Worm (Caenorhabditis elegans) whole organism, L2 larva: Measurements from ENCODE around the gene trm-1.
"Not testable (repeated sequence)": the region's sequence is repeated elsewhere in the genome, so short reads cannot be mapped to it uniquely, and the experiment has no call there.

Experiments
- C34F6.9 ChIP-seq: fragments of 150-350 bp; optimal IDR thresholded peaks from 2 replicates; lab custom pipeline; 2014; ENCODE audit warnings: missing biosample characterization, missing genetic modification characterization
- F13H6.1 ChIP-seq: sonication (generic microtip); optimal IDR thresholded peaks from 2 replicates; lab custom pipeline; 2016; ENCODE audit warnings: missing genetic modification characterization, missing compliant biosample characterization
- R02D3.7 ChIP-seq: fragments of 150-350 bp; optimal IDR thresholded peaks from 2 replicates; lab custom pipeline; 2014; ENCODE audit warnings: missing biosample characterization, missing genetic modification characterization
- Y55F3AM.14 ChIP-seq: fragments of 200-800 bp; sonication (Bioruptor generic); optimal IDR thresholded peaks from 2 replicates; lab custom pipeline; 2018; ENCODE audit warnings: mild to moderate bottlenecking, missing genetic modification characterization, missing compliant biosample characterization
- ZK546.5 ChIP-seq: sonication (generic microtip); optimal IDR thresholded peaks from 2 replicates; lab custom pipeline; 2017; ENCODE audit warnings: missing biosample characterization, missing genetic modification characterization
- alr-1 ChIP-seq: fragments of 150-350 bp; optimal IDR thresholded peaks from 2 replicates; lab custom pipeline; 2014; ENCODE audit warnings: missing biosample characterization, missing genetic modification characterization
- aly-2 ChIP-seq: fragments of 150-350 bp; optimal IDR thresholded peaks from 2 replicates; lab custom pipeline; 2014; ENCODE audit warnings: missing biosample characterization, missing genetic modification characterization
- ama-1 ChIP-seq: fragments of 150-350 bp; optimal IDR thresholded peaks from 2 replicates; lab custom pipeline; 2018; ENCODE audit warnings: inconsistent platforms
- blmp-1 ChIP-seq: sonication (generic microtip); optimal IDR thresholded peaks from 2 replicates; lab custom pipeline; 2017; ENCODE audit warnings: missing genetic modification characterization, mild to moderate bottlenecking, missing compliant biosample characterization, antibody characterized with exemption, moderate library complexity; ENCODE audit not compliant: insufficient read depth
- ceh-16 ChIP-seq: fragments of 150-350 bp; optimal IDR thresholded peaks from 2 replicates; lab custom pipeline; 2014; ENCODE audit warnings: missing biosample characterization, missing genetic modification characterization
- ceh-82 ChIP-seq: fragments of 150-350 bp; optimal IDR thresholded peaks from 2 replicates; lab custom pipeline; 2014; ENCODE audit warnings: missing biosample characterization, missing genetic modification characterization
- crh-2 ChIP-seq: sonication (generic microtip); optimal IDR thresholded peaks from 2 replicates; lab custom pipeline; 2017; ENCODE audit warnings: missing biosample characterization, missing genetic modification characterization
- dmd-4 ChIP-seq: sonication (generic microtip); optimal IDR thresholded peaks from 2 replicates; lab custom pipeline; 2017; ENCODE audit warnings: missing biosample characterization, missing genetic modification characterization
- egl-27 ChIP-seq: sonication (generic microtip); optimal IDR thresholded peaks from 3 replicates; lab custom pipeline; 2017; ENCODE audit warnings: missing biosample characterization, missing genetic modification reagents, missing genetic modification characterization
- elt-1 ChIP-seq: fragments of 150-350 bp; optimal IDR thresholded peaks from 2 replicates; lab custom pipeline; 2014; ENCODE audit warnings: missing biosample characterization, missing genetic modification characterization
- elt-3 ChIP-seq: sonication (generic microtip); optimal IDR thresholded peaks from 2 replicates; lab custom pipeline; 2017; ENCODE audit warnings: missing biosample characterization, missing genetic modification characterization
- fos-1 ChIP-seq: fragments of 150-350 bp; optimal IDR thresholded peaks from 2 replicates; lab custom pipeline; 2014; ENCODE audit warnings: missing biosample characterization, missing genetic modification characterization
- gmeb-1 ChIP-seq: fragments of 150-350 bp; optimal IDR thresholded peaks from 2 replicates; lab custom pipeline; 2014; ENCODE audit warnings: missing biosample characterization, missing genetic modification characterization
- lin-11 ChIP-seq: fragments of 150-350 bp; sonication (generic microtip); optimal IDR thresholded peaks from 2 replicates; lab custom pipeline; 2014; ENCODE audit warnings: missing biosample characterization, missing genetic modification characterization, inconsistent platforms, mixed read lengths
- lin-13 ChIP-seq: fragments of 150-350 bp; optimal IDR thresholded peaks from 2 replicates; lab custom pipeline; 2014; ENCODE audit warnings: missing biosample characterization, missing genetic modification reagents, missing genetic modification characterization
- lin-39 ChIP-seq: fragments of 150-350 bp; optimal IDR thresholded peaks from 2 replicates; lab custom pipeline; 2014; ENCODE audit warnings: missing biosample characterization, missing genetic modification reagents, missing genetic modification characterization
- lsy-2 ChIP-seq, 2 experiments: fragments of 150-350 bp in 1 of 2; sonication (generic microtip) in 1 of 2; optimal IDR thresholded peaks; 2 replicates each; lab custom pipeline; 2014 to 2017; ENCODE audit warnings: missing biosample characterization in 2 of 2, missing genetic modification characterization in 2 of 2
- mab-5 ChIP-seq: fragments of 150-350 bp; optimal IDR thresholded peaks from 2 replicates; lab custom pipeline; 2014; ENCODE audit warnings: missing biosample characterization, missing genetic modification characterization
- mbf-1 ChIP-seq: sonication (generic microtip); optimal IDR thresholded peaks from 2 replicates; lab custom pipeline; 2017; ENCODE audit warnings: missing biosample characterization, missing genetic modification characterization
- nhr-10 ChIP-seq: sonication (generic microtip); optimal IDR thresholded peaks from 2 replicates; lab custom pipeline; 2017; ENCODE audit warnings: missing biosample characterization, missing genetic modification characterization
- nhr-11 ChIP-seq: fragments of 150-350 bp; optimal IDR thresholded peaks from 2 replicates; lab custom pipeline; 2014; ENCODE audit warnings: missing biosample characterization, missing genetic modification characterization
- nhr-12 ChIP-seq: fragments of 150-350 bp; optimal IDR thresholded peaks from 2 replicates; lab custom pipeline; 2014; ENCODE audit warnings: missing biosample characterization, missing genetic modification characterization
- nhr-129 ChIP-seq: fragments of 150-350 bp; optimal IDR thresholded peaks from 2 replicates; lab custom pipeline; 2014; ENCODE audit warnings: missing biosample characterization, missing genetic modification characterization
- nhr-21 ChIP-seq: fragments of 150-350 bp; optimal IDR thresholded peaks from 2 replicates; lab custom pipeline; 2014; ENCODE audit warnings: missing biosample characterization, missing genetic modification characterization
- nhr-23 ChIP-seq: fragments of 150-350 bp; optimal IDR thresholded peaks from 2 replicates; lab custom pipeline; 2014; ENCODE audit warnings: missing biosample characterization, missing genetic modification reagents, missing genetic modification characterization
- nhr-237 ChIP-seq: fragments of 150-350 bp; optimal IDR thresholded peaks from 2 replicates; lab custom pipeline; 2014; ENCODE audit warnings: missing biosample characterization, missing genetic modification characterization
- nhr-25 ChIP-seq: fragments of 150-350 bp; sonication (generic microtip); optimal IDR thresholded peaks from 3 replicates; lab custom pipeline; 2014; ENCODE audit warnings: missing biosample characterization, missing genetic modification characterization
- nhr-6 ChIP-seq: fragments of 150-350 bp; optimal IDR thresholded peaks from 2 replicates; lab custom pipeline; 2014; ENCODE audit warnings: missing biosample characterization, missing genetic modification characterization
- nhr-77 ChIP-seq: fragments of 150-350 bp; optimal IDR thresholded peaks from 2 replicates; lab custom pipeline; 2014; ENCODE audit warnings: missing biosample characterization, missing genetic modification characterization
- peb-1 ChIP-seq: fragments of 150-350 bp; optimal IDR thresholded peaks from 2 replicates; lab custom pipeline; 2014; ENCODE audit warnings: missing biosample characterization, missing genetic modification characterization
- sem-4 ChIP-seq: fragments of 150-350 bp; optimal IDR thresholded peaks from 2 replicates; lab custom pipeline; 2014; ENCODE audit warnings: missing biosample characterization, missing genetic modification reagents, missing genetic modification characterization
- skn-1 ChIP-seq: sonication (generic microtip); optimal IDR thresholded peaks from 2 replicates; lab custom pipeline; 2017; ENCODE audit warnings: missing biosample characterization, missing genetic modification characterization
- sma-3 ChIP-seq: sonication (generic microtip); optimal IDR thresholded peaks from 2 replicates; lab custom pipeline; 2016; ENCODE audit warnings: missing genetic modification reagents, missing genetic modification characterization, missing compliant biosample characterization
- sma-9 ChIP-seq, 2 experiments: fragments of 150-350 bp in 1 of 2; sonication (generic microtip) in 1 of 2; optimal IDR thresholded peaks; 2 replicates each; lab custom pipeline; 2014 to 2016; ENCODE audit warnings: missing genetic modification characterization in 2 of 2, mild to moderate bottlenecking in 1 of 2, missing biosample characterization in 1 of 2, missing compliant biosample characterization in 1 of 2, missing genetic modification reagents in 1 of 2, moderate library complexity in 1 of 2
- snpc-4 ChIP-seq: fragments of 150-350 bp; optimal IDR thresholded peaks from 2 replicates; lab custom pipeline; 2014; ENCODE audit warnings: missing biosample characterization, missing genetic modification characterization
- unc-39 ChIP-seq: fragments of 150-350 bp; optimal IDR thresholded peaks from 2 replicates; lab custom pipeline; 2014; ENCODE audit warnings: missing biosample characterization, missing genetic modification characterization
- unc-55 ChIP-seq: fragments of 150-350 bp; sonication (generic microtip); optimal IDR thresholded peaks from 3 replicates; lab custom pipeline; 2014; ENCODE audit warnings: missing biosample characterization, missing genetic modification reagents, missing genetic modification characterization
- unc-62 ChIP-seq: fragments of 150-350 bp; optimal IDR thresholded peaks from 2 replicates; lab custom pipeline; 2014; ENCODE audit warnings: missing biosample characterization, missing genetic modification reagents, missing genetic modification characterization
- ztf-1 ChIP-seq: fragments of 200-800 bp; sonication (Bioruptor generic); conservative IDR thresholded peaks from 2 replicates; pipeline ENCODE4 v1.3.6; 2022; ENCODE audit warnings: missing genetic modification characterization, missing compliant biosample characterization
- ztf-11 ChIP-seq: sonication (generic microtip); optimal IDR thresholded peaks from 2 replicates; lab custom pipeline; 2017; ENCODE audit warnings: missing biosample characterization, missing genetic modification characterization
- ztf-4 ChIP-seq: fragments of 150-350 bp; optimal IDR thresholded peaks from 2 replicates; lab custom pipeline; 2014; ENCODE audit warnings: missing biosample characterization, missing genetic modification characterization

The trm-1 gene

ce11 chrV:14210743-14211142 is 25.3 kb upstream of the trm-1 start, which contains the start of gene str-230:
Gene str-230 (minus strand): TSS chrV:14210843.
- TF ChIP-seq R02D3.7 (tag; lab: Kevin White, UChicago) (no peak), unc-62 (GFP tag; lab: Kevin White, UChicago) (no peak), mab-5 (tag; lab: Kevin White, UChicago) (no peak), nhr-23 (tag; lab: Kevin White, UChicago) (no peak), nhr-21 (no peak), F13H6.1 (tag; lab: Kevin White, UChicago) (no peak), lin-11 (no peak), sma-9 (GFP tag; optimal IDR thresholded peaks at IDR 0.05; lab: Kevin White, UChicago) (no peak), sma-9 (tag; optimal IDR thresholded peaks at IDR 0.05; lab: Kevin White, UChicago) (no peak), crh-2 (no peak), C34F6.9 (tag; lab: Kevin White, UChicago) (no peak), ztf-4 (tag; lab: Kevin White, UChicago) (no peak), lsy-2 (tag; optimal IDR thresholded peaks at IDR 0.05; lab: Kevin White, UChicago) (no peak), peb-1 (tag; lab: Kevin White, UChicago) (no peak), fos-1 (no peak), alr-1 (no peak), nhr-11 (tag; lab: Kevin White, UChicago) (no peak), ztf-11 (tag; lab: Kevin White, UChicago) (no peak), blmp-1 (tag; lab: Kevin White, UChicago) (no peak)
- TF ChIP-seq, all 48 proteins: peak for 0

ce11 chrV:14205214-14205613 is 19.8 kb upstream of the trm-1 start, which contains the start of gene T16A9.3:
Gene T16A9.3 (plus strand): TSS chrV:14205514.
- not testable (repeated sequence) for TF ChIP-seq nhr-77; snpc-4 (tag; lab: Kevin White, UChicago); lin-13 (GFP tag; lab: Kevin White, UChicago)

DNA sequence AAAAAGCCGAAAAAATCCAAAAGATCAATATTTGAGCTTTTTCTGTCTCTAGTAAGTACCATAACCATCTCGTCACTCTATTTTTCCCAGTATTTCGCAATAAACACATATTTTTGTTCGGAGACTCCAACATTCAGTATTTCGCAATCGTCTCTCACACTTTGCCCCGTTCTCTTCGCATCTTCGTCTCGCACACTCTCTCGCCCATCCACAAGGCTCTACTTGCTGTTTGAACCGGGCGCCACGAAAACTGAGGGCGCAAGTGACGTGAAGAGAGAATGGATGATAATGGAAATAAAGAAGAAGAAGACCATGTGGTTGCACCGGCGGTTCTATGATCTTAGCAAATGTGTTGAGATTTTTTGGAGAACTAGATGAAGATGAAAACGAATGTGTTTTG is 14.7 kb upstream of the trm-1 start:
- TF ChIP-seq nhr-6 (tag; lab: Kevin White, UChicago) (no peak), lsy-2 (tag; optimal IDR thresholded peaks at IDR 0.05; lab: Kevin White, UChicago) (peak; percentile 74 to 90), ztf-11 (tag; lab: Kevin White, UChicago) (no peak), egl-27 (peak; percentile 90), skn-1 (tag; lab: Kevin White, UChicago) (peak; percentile 40), nhr-77 (peak; percentile 26), blmp-1 (tag; lab: Kevin White, UChicago) (peak; percentile 66), peb-1 (tag; lab: Kevin White, UChicago) (no peak), nhr-12 (peak; percentile 30), sem-4 (tag; lab: Kevin White, UChicago) (peak; percentile 81), nhr-21 (peak; percentile 90), Y55F3AM.14 (peak; percentile 73), ama-1 (lab: Kevin White, UChicago) (peak; percentile 68), elt-3 (tag; lab: Kevin White, UChicago) (no peak), mbf-1 (tag; lab: Kevin White, UChicago) (no peak), nhr-10 (tag; lab: Kevin White, UChicago) (peak; percentile 87), dmd-4 (no peak), ztf-1 (no peak), sma-9 (GFP tag; optimal IDR thresholded peaks at IDR 0.05; lab: Kevin White, UChicago) (peak; percentile 94), sma-9 (tag; optimal IDR thresholded peaks at IDR 0.05; lab: Kevin White, UChicago) (no peak), elt-1 (tag; lab: Kevin White, UChicago) (no peak), fos-1 (peak; percentile 91), R02D3.7 (tag; lab: Kevin White, UChicago) (no peak), unc-62 (GFP tag; lab: Kevin White, UChicago) (peak; percentile 19), lin-39 (tag; lab: Kevin White, UChicago) (no peak), ZK546.5 (tag; lab: Kevin White, UChicago) (no peak), nhr-129 (tag; lab: Kevin White, UChicago) (peak; percentile 97), F13H6.1 (tag; lab: Kevin White, UChicago) (peak; percentile 94), nhr-25 (peak; percentile 88), unc-39 (tag; lab: Kevin White, UChicago) (no peak), ztf-4 (tag; lab: Kevin White, UChicago) (peak; percentile 92), C34F6.9 (tag; lab: Kevin White, UChicago) (peak; percentile 97), unc-55 (GFP tag; lab: Kevin White, UChicago) (peak; percentile 97), sma-3 (GFP tag; lab: Kevin White, UChicago) (peak; percentile 91), aly-2 (tag; lab: Kevin White, UChicago) (no peak), mab-5 (tag; lab: Kevin White, UChicago) (peak; percentile 66), snpc-4 (tag; lab: Kevin White, UChicago) (peak; percentile 65), ceh-82 (tag; lab: Kevin White, UChicago) (peak; percentile 74), nhr-23 (tag; lab: Kevin White, UChicago) (no peak), ceh-16 (tag; lab: Kevin White, UChicago) (no peak), gmeb-1 (tag; lab: Kevin White, UChicago) (peak; percentile 79), crh-2 (peak; percentile 94), lin-13 (GFP tag; lab: Kevin White, UChicago) (peak; percentile 78), nhr-11 (tag; lab: Kevin White, UChicago) (peak; percentile 55), lin-11 (peak; percentile 77), nhr-237 (tag; lab: Kevin White, UChicago) (no peak), alr-1 (no peak)
